Fruit fly (Drosophila melanogaster) whole organism, embryonic: ENCODE results near the gene Sec5.

ENCODE experiments used
- Antp ChIP-seq: fragments of 200-800 bp; sonication (Bioruptor generic); optimal IDR thresholded peaks from 3 replicates; lab custom pipeline; 2016; ENCODE audit warnings: missing biosample characterization, missing genetic modification characterization
- CG12299 ChIP-seq: fragments of 200-800 bp; sonication (Bioruptor generic); optimal IDR thresholded peaks from 2 replicates; lab custom pipeline; 2018; ENCODE audit warnings: missing biosample characterization, mild to moderate bottlenecking, missing genetic modification characterization
- CG13424 ChIP-seq: fragments of 200-800 bp; sonication (Bioruptor generic); optimal IDR thresholded peaks from 2 replicates; lab custom pipeline; 2019; ENCODE audit warnings: missing biosample characterization, mild to moderate bottlenecking, missing genetic modification characterization, moderate library complexity
- CG15601 ChIP-seq: fragments of 200-800 bp; sonication (Bioruptor generic); optimal IDR thresholded peaks from 3 replicates; lab custom pipeline; 2019; ENCODE audit warnings: missing biosample characterization, mild to moderate bottlenecking, missing genetic modification characterization, moderate library complexity
- CG1602 ChIP-seq: fragments of 200-800 bp; sonication (Bioruptor generic); optimal IDR thresholded peaks from 3 replicates; lab custom pipeline; 2016; ENCODE audit warnings: missing biosample characterization, missing genetic modification characterization
- CG17186 ChIP-seq: fragments of 200-800 bp; sonication (Bioruptor generic); optimal IDR thresholded peaks from 3 replicates; lab custom pipeline; 2017; ENCODE audit warnings: missing biosample characterization, missing genetic modification reagents, missing genetic modification characterization
- CG18011 ChIP-seq: fragments of 200-800 bp; sonication (Bioruptor generic); optimal IDR thresholded peaks from 2 replicates; lab custom pipeline; 2017; ENCODE audit warnings: missing biosample characterization, missing genetic modification characterization, mild to moderate bottlenecking, moderate library complexity, missing genotype
- CG1832 ChIP-seq: fragments of 200-800 bp; sonication (Bioruptor generic); optimal IDR thresholded peaks from 2 replicates; lab custom pipeline; 2017; ENCODE audit warnings: missing biosample characterization, mild to moderate bottlenecking, missing genetic modification characterization, inconsistent platforms
- CG2875 ChIP-seq: fragments of 200-800 bp; sonication (Bioruptor generic); optimal IDR thresholded peaks from 2 replicates; lab custom pipeline; 2017; ENCODE audit warnings: missing biosample characterization, mild to moderate bottlenecking, missing genetic modification characterization, missing genetic modification reagents
- CG31388 ChIP-seq: fragments of 200-800 bp; sonication (Bioruptor generic); optimal IDR thresholded peaks from 2 replicates; lab custom pipeline; 2016; ENCODE audit warnings: missing biosample characterization, missing genetic modification characterization
- CG3407 ChIP-seq: fragments of 200-800 bp; sonication (Bioruptor generic); optimal IDR thresholded peaks from 2 replicates; lab custom pipeline; 2018; ENCODE audit warnings: missing biosample characterization, mild to moderate bottlenecking, missing genetic modification characterization
- CG5245 ChIP-seq: fragments of 200-800 bp; sonication (Bioruptor generic); optimal IDR thresholded peaks from 3 replicates; lab custom pipeline; 2016; ENCODE audit warnings: missing biosample characterization, missing genetic modification characterization
- CG7839 ChIP-seq: fragments of 200-800 bp; sonication (Bioruptor generic); optimal IDR thresholded peaks from 3 replicates; lab custom pipeline; 2018; ENCODE audit warnings: missing biosample characterization, mild to moderate bottlenecking, missing genetic modification characterization, moderate library complexity
- CG7963 ChIP-seq: fragments of 200-800 bp; sonication (Bioruptor generic); IDR thresholded peaks from 3 replicates; pipeline ENCODE4 v1.3.6; 2022; ENCODE audit warnings: missing biosample characterization, missing genetic modification characterization; ENCODE audit not compliant: partially characterized antibody
- CG8290 ChIP-seq, 3 experiments: fragments of 200-800 bp; sonication (Bioruptor generic); optimal IDR thresholded peaks; 2 replicates each; lab custom pipeline; 2016 to 2019; ENCODE audit warnings: missing biosample characterization in 3 of 3, missing genetic modification characterization in 3 of 3, mild to moderate bottlenecking in 2 of 3, moderate library complexity in 1 of 3
- CG9437 ChIP-seq: fragments of 200-800 bp; sonication (Bioruptor generic); optimal IDR thresholded peaks from 2 replicates; lab custom pipeline; 2018; ENCODE audit warnings: missing biosample characterization, mild to moderate bottlenecking, missing genetic modification characterization
- CG9817 ChIP-seq: fragments of 200-800 bp; sonication (Bioruptor generic); optimal IDR thresholded peaks from 2 replicates; lab custom pipeline; 2018; ENCODE audit warnings: missing biosample characterization, mild to moderate bottlenecking, missing genetic modification characterization, moderate library complexity
- Chrac-16 ChIP-seq: fragments of 200-800 bp; sonication (Bioruptor generic); optimal IDR thresholded peaks from 3 replicates; lab custom pipeline; 2016; ENCODE audit warnings: missing biosample characterization, missing genetic modification characterization
- Eip74EF ChIP-seq, 2 experiments: fragments of 200-800 bp in 1 of 2; fragments of >200 bp in 1 of 2; sonication (Bioruptor generic) in 1 of 2; optimal IDR thresholded peaks; 2 replicates each; lab custom pipeline; 2017 to 2019; ENCODE audit warnings: missing biosample characterization in 2 of 2, missing genetic modification characterization in 2 of 2, mild to moderate bottlenecking in 1 of 2, moderate library complexity in 1 of 2
- Hand ChIP-seq: fragments of 200-800 bp; sonication (Bioruptor generic); optimal IDR thresholded peaks from 2 replicates; lab custom pipeline; 2017; ENCODE audit warnings: mild to moderate bottlenecking, missing biosample characterization, missing genetic modification reagents, missing genetic modification characterization
- Hr39 ChIP-seq: fragments of >200 bp; optimal IDR thresholded peaks from 2 replicates; lab custom pipeline; 2017
- Lpt ChIP-seq: fragments of >200 bp; optimal IDR thresholded peaks from 2 replicates; lab custom pipeline; 2018; ENCODE audit warnings: missing biosample characterization, missing genetic modification characterization
- NC2α ChIP-seq: fragments of 200-800 bp; sonication (Bioruptor generic); optimal IDR thresholded peaks from 2 replicates; lab custom pipeline; 2016; ENCODE audit warnings: missing biosample characterization, missing genetic modification characterization
- NFAT ChIP-seq: fragments of 200-800 bp; sonication (Bioruptor generic); IDR thresholded peaks from 2 replicates; pipeline ENCODE4 v1.3.6; 2022; ENCODE audit warnings: missing biosample characterization, missing genetic modification characterization
- Oli ChIP-seq: fragments of 200-800 bp; sonication (Bioruptor generic); optimal IDR thresholded peaks from 2 replicates; lab custom pipeline; 2018; ENCODE audit warnings: missing biosample characterization, mild to moderate bottlenecking, missing genetic modification characterization, moderate library complexity
- Spps ChIP-seq: fragments of 200-800 bp; sonication (Bioruptor generic); optimal IDR thresholded peaks from 2 replicates; lab custom pipeline; 2018; ENCODE audit warnings: missing biosample characterization, mild to moderate bottlenecking, missing genetic modification characterization
- Ssrp ChIP-seq: fragments of 200-800 bp; sonication (Bioruptor generic); optimal IDR thresholded peaks from 2 replicates; lab custom pipeline; 2018; ENCODE audit warnings: missing biosample characterization, mild to moderate bottlenecking, missing genetic modification characterization, moderate library complexity
- Usf ChIP-seq: fragments of 200-800 bp; sonication (Bioruptor generic); optimal IDR thresholded peaks from 2 replicates; lab custom pipeline; 2017; ENCODE audit warnings: missing genotype, missing biosample characterization, missing genetic modification characterization
- ap ChIP-seq: fragments of 200-800 bp; sonication (Bioruptor generic); IDR thresholded peaks from 2 replicates; pipeline ENCODE4 v1.3.6; 2022; ENCODE audit warnings: missing biosample characterization, missing genetic modification characterization
- bab2 ChIP-seq: fragments of 200-800 bp; sonication (Bioruptor generic); optimal IDR thresholded peaks from 2 replicates; lab custom pipeline; 2016; ENCODE audit warnings: missing biosample characterization, missing genetic modification characterization
- bcd ChIP-seq: fragments of 200-800 bp; sonication (Bioruptor generic); optimal IDR thresholded peaks from 2 replicates; lab custom pipeline; 2017; ENCODE audit warnings: missing biosample characterization, mild to moderate bottlenecking, missing genetic modification characterization
- btn ChIP-seq: fragments of 200-800 bp; sonication (Bioruptor generic); optimal IDR thresholded peaks from 2 replicates; lab custom pipeline; 2016; ENCODE audit warnings: missing biosample characterization, missing genetic modification characterization
- chif ChIP-seq, 2 experiments: fragments of 200-800 bp; sonication (Bioruptor generic); optimal IDR thresholded peaks; 3 replicates each; lab custom pipeline; 2016; ENCODE audit warnings: missing biosample characterization in 2 of 2, missing genetic modification characterization in 2 of 2
- crc ChIP-seq: fragments of 200-800 bp; sonication (Bioruptor generic); optimal IDR thresholded peaks from 2 replicates; lab custom pipeline; 2016; ENCODE audit warnings: missing biosample characterization, missing genetic modification characterization
- danr ChIP-seq: fragments of 200-800 bp; sonication (Bioruptor generic); IDR thresholded peaks from 2 replicates; pipeline ENCODE4 v1.3.6; 2022; ENCODE audit warnings: missing biosample characterization, missing genetic modification characterization
- grn ChIP-seq: fragments of 200-800 bp; sonication (Bioruptor generic); optimal IDR thresholded peaks from 3 replicates; lab custom pipeline; 2017; ENCODE audit warnings: missing biosample characterization, missing genetic modification characterization
- her ChIP-seq: fragments of 200-800 bp; sonication (Bioruptor generic); optimal IDR thresholded peaks from 2 replicates; lab custom pipeline; 2016; ENCODE audit warnings: missing biosample characterization, missing genetic modification characterization
- jigr1 ChIP-seq: fragments of 200-800 bp; sonication (Bioruptor generic); IDR thresholded peaks from 3 replicates; pipeline ENCODE4 v1.3.6; 2022; ENCODE audit warnings: missing biosample characterization, missing genetic modification characterization
- jumu ChIP-seq: fragments of 200-800 bp; sonication (Bioruptor generic); optimal IDR thresholded peaks from 3 replicates; lab custom pipeline; 2016; ENCODE audit warnings: missing biosample characterization, missing genetic modification characterization
- kni ChIP-seq: fragments of 200-800 bp; sonication (Bioruptor generic); optimal IDR thresholded peaks from 3 replicates; lab custom pipeline; 2017; ENCODE audit warnings: mild to moderate bottlenecking, missing biosample characterization, missing genetic modification reagents, missing genetic modification characterization
- mld ChIP-seq: fragments of 200-800 bp; sonication (Bioruptor generic); IDR thresholded peaks from 3 replicates; pipeline ENCODE4 v1.3.6; 2022; ENCODE audit warnings: missing biosample characterization, missing genetic modification characterization; ENCODE audit not compliant: partially characterized antibody
- nom ChIP-seq: fragments of 200-800 bp; sonication (Bioruptor generic); optimal IDR thresholded peaks from 2 replicates; lab custom pipeline; 2017; ENCODE audit warnings: missing biosample characterization, missing genetic modification characterization, mild to moderate bottlenecking, moderate library complexity, missing genetic modification reagents
- schlank ChIP-seq: fragments of 200-800 bp; sonication (Bioruptor generic); optimal IDR thresholded peaks from 2 replicates; lab custom pipeline; 2018; ENCODE audit warnings: missing biosample characterization, mild to moderate bottlenecking, missing genetic modification characterization
- tap ChIP-seq: fragments of 200-800 bp; optimal IDR thresholded peaks from 3 replicates; lab custom pipeline; 2019; ENCODE audit warnings: missing biosample characterization, mild to moderate bottlenecking, missing genetic modification characterization, moderate library complexity
- tx ChIP-seq: fragments of 200-800 bp; sonication (Bioruptor generic); optimal IDR thresholded peaks from 2 replicates; lab custom pipeline; 2016; ENCODE audit warnings: missing biosample characterization, missing genetic modification characterization
- usp ChIP-seq: fragments of >200 bp; optimal IDR thresholded peaks from 2 replicates; lab custom pipeline; 2017; ENCODE audit warnings: missing biosample characterization, missing genetic modification characterization
- vvl ChIP-seq: fragments of 200-800 bp; sonication (Bioruptor generic); IDR thresholded peaks from 2 replicates; pipeline ENCODE4 v1.3.6; 2022; ENCODE audit warnings: missing biosample characterization, missing genetic modification characterization
- zen ChIP-seq: fragments of 200-800 bp; sonication (Bioruptor generic); optimal IDR thresholded peaks from 3 replicates; lab custom pipeline; 2018; ENCODE audit warnings: missing biosample characterization, mild to moderate bottlenecking, missing genetic modification characterization, moderate library complexity

Sec5 gene

dm6 chr2L:3478034-3478880 is 21.2 kb downstream of the Sec5 start, which contains the start of gene Thor (continued):
- TF ChIP-seq jigr1 (GFP tag; lab: Robert Waterston, UW) = no peak
- peak; percentile 2 for TF ChIP-seq tx (GFP tag; lab: Kevin White, UChicago)
- no peak for TF ChIP-seq CG8290 (GFP tag; optimal IDR thresholded peaks at IDR 0.05; lab: Kevin White, UChicago)
- peak; percentile 65 to 94 for TF ChIP-seq CG8290 (tag; optimal IDR thresholded peaks at IDR 0.05; lab: Kevin White, UChicago)
- no peak for TF ChIP-seq Hr39 (lab: Kevin White, UChicago)
- no peak for TF ChIP-seq CG7963 (GFP tag; lab: Robert Waterston, UW)
- TF ChIP-seq CG31388 (GFP tag; lab: Kevin White, UChicago) = no peak
- TF ChIP-seq CG1832 (GFP tag; lab: Kevin White, UChicago) = no peak
- peak; percentile 40 for TF ChIP-seq grn (GFP tag; lab: Kevin White, UChicago)
- TF ChIP-seq NC2α (GFP tag; lab: Kevin White, UChicago) = peak; percentile 91
- peak; percentile 11 for TF ChIP-seq bab2 (GFP tag; lab: Kevin White, UChicago)
- peak; percentile 81 for TF ChIP-seq kni
- peak; percentile 77 for TF ChIP-seq bcd (GFP tag; lab: Kevin White, UChicago)
- peak; percentile 76 for TF ChIP-seq btn
- TF ChIP-seq Spps (tag; lab: Kevin White, UChicago) = peak; percentile 21
- peak; percentile 65; the same call in 1 of the 2 replicates for TF ChIP-seq danr (GFP tag; lab: Robert Waterston, UW)
- no peak for TF ChIP-seq Ssrp
- peak; percentile 71 for TF ChIP-seq Hand (GFP tag; lab: Kevin White, UChicago)
- no peak for TF ChIP-seq Oli (tag; lab: Kevin White, UChicago)
- peak; percentile 36 for TF ChIP-seq CG15601 (tag; lab: Kevin White, UChicago)
- TF ChIP-seq CG13424 = peak; percentile 25
- peak; percentile 78 for TF ChIP-seq Antp (GFP tag; lab: Kevin White, UChicago)
- TF ChIP-seq CG12299 (tag; lab: Kevin White, UChicago) = peak; percentile 28
- no peak for TF ChIP-seq usp (GFP tag; lab: Kevin White, UChicago)
- peak; percentile 36 to 45 for TF ChIP-seq chif (GFP tag; optimal IDR thresholded peaks at IDR 0.05; lab: Kevin White, UChicago)
- no peak for TF ChIP-seq CG9437 (GFP tag; lab: Kevin White, UChicago)
- TF ChIP-seq CG17186 = no peak
- peak; percentile 68 for TF ChIP-seq CG3407
- peak; percentile 55; the same call in 1 of the 3 replicates for TF ChIP-seq mld (GFP tag; lab: Robert Waterston, UW)
- TF ChIP-seq nom (GFP tag; lab: Kevin White, UChicago) = peak; percentile 68
- no peak for TF ChIP-seq Lpt (GFP tag; lab: Kevin White, UChicago)
- no peak for TF ChIP-seq zen (tag; lab: Kevin White, UChicago)
- peak; percentile 24 for TF ChIP-seq CG18011 (GFP tag; lab: Kevin White, UChicago)
- peak; percentile 58 for TF ChIP-seq crc (GFP tag; lab: Kevin White, UChicago)
- TF ChIP-seq CG1602 (GFP tag; lab: Kevin White, UChicago) = peak; percentile 7
- TF ChIP-seq jumu (GFP tag; lab: Kevin White, UChicago) = peak; percentile 62
- peak; percentile 96 for TF ChIP-seq NFAT (GFP tag; lab: Robert Waterston, UW)
- no peak for TF ChIP-seq Usf (GFP tag; lab: Kevin White, UChicago)
- peak; percentile 66 for TF ChIP-seq CG2875 (GFP tag; lab: Kevin White, UChicago)
- peak; percentile 39 for TF ChIP-seq CG5245
- TF ChIP-seq CG7839 (tag; lab: Kevin White, UChicago) = peak; percentile 61
- TF ChIP-seq CG9817 = peak; percentile 26
- peak; percentile 81 for TF ChIP-seq schlank
- peak; percentile 55 for TF ChIP-seq ap (GFP tag; lab: Robert Waterston, UW)
- TF ChIP-seq her (GFP tag; lab: Kevin White, UChicago) = peak; percentile 87
- peak; percentile 87 for TF ChIP-seq vvl
- TF ChIP-seq tap = peak; percentile 50
- peak in 1 of 2 experiments; percentile 45 for TF ChIP-seq Eip74EF (GFP tag; optimal IDR thresholded peaks at IDR 0.05; lab: Kevin White, UChicago)
- TF ChIP-seq Chrac-16 (GFP tag; lab: Kevin White, UChicago) = peak; percentile 16
